Worm (Caenorhabditis elegans) whole organism, L1 larva: Measurements from ENCODE around the gene fipr-1.

Experiments used
- C04F5.9 ChIP-seq: sonication (generic microtip); optimal IDR thresholded peaks from 2 replicates; lab custom pipeline; 2016; ENCODE audit warnings: missing genetic modification characterization, missing compliant biosample characterization
- C34B4.2 ChIP-seq: sonication (generic microtip); optimal IDR thresholded peaks from 2 replicates; lab custom pipeline; 2017; ENCODE audit warnings: mild to moderate bottlenecking, missing genetic modification characterization, missing compliant biosample characterization
- F16B12.6 ChIP-seq: fragments of 150-350 bp; optimal IDR thresholded peaks from 2 replicates; lab custom pipeline; 2014; ENCODE audit warnings: missing biosample characterization, missing genetic modification characterization
- ama-1 ChIP-seq: fragments of 150-350 bp; optimal IDR thresholded peaks from 2 replicates; lab custom pipeline; 2014
- ceh-8 ChIP-seq: fragments of 200-800 bp; sonication (Bioruptor generic); optimal IDR thresholded peaks from 2 replicates; lab custom pipeline; 2018; ENCODE audit warnings: mild to moderate bottlenecking, missing genetic modification characterization, moderate library complexity, missing compliant biosample characterization
- ceh-82 ChIP-seq, 3 experiments: fragments of 150-350 bp in 1 of 3; sonication (generic microtip) in 2 of 3; optimal IDR thresholded peaks; 2 replicates each; lab custom pipeline; 2014 to 2017; ENCODE audit warnings: missing biosample characterization in 3 of 3, missing genetic modification characterization in 3 of 3
- ceh-88 ChIP-seq: fragments of 200-800 bp; sonication (Bioruptor generic); IDR thresholded peaks from 2 replicates; pipeline ENCODE4 v1.3.6; 2022; ENCODE audit warnings: missing genetic modification characterization, missing compliant biosample characterization
- ces-1 ChIP-seq: fragments of 150-350 bp; optimal IDR thresholded peaks from 2 replicates; lab custom pipeline; 2014; ENCODE audit warnings: missing biosample characterization, missing genetic modification reagents, missing genetic modification characterization
- dpl-1 ChIP-seq, 3 experiments: fragments of 150-350 bp in 2 of 3; sonication (generic microtip) in 1 of 3; optimal IDR thresholded peaks; 2 replicates each; lab custom pipeline; 2014 to 2017; ENCODE audit warnings: missing biosample characterization in 3 of 3, missing genetic modification characterization in 3 of 3, missing genetic modification reagents in 3 of 3
- efl-1 ChIP-seq, 4 experiments: fragments of 150-350 bp; optimal IDR thresholded peaks in 3 of 4; peaks in 1 of 4; 1 replicate in 1 of 4; 2 replicates in 3 of 4; lab custom pipeline; 2014; ENCODE audit warnings: missing biosample characterization in 2 of 4, missing genetic modification characterization in 2 of 4, missing genetic modification reagents in 2 of 4
- egl-27 ChIP-seq, 2 experiments: fragments of 150-350 bp in 1 of 2; sonication (generic microtip); optimal IDR thresholded peaks; 3 replicates each; lab custom pipeline; 2017 to 2018; ENCODE audit warnings: missing biosample characterization in 2 of 2, missing genetic modification characterization in 2 of 2, missing genetic modification reagents in 2 of 2
- fkh-10 ChIP-seq: sonication (generic microtip); optimal IDR thresholded peaks from 2 replicates; lab custom pipeline; 2017; ENCODE audit warnings: missing biosample characterization, missing genetic modification reagents, missing genetic modification characterization
- fkh-4 ChIP-seq: sonication (generic microtip); optimal IDR thresholded peaks from 2 replicates; lab custom pipeline; 2016; ENCODE audit warnings: missing compliant biosample characterization, missing genetic modification characterization, borderline replicate concordance
- grh-1 ChIP-seq: fragments of 200-800 bp; sonication (Bioruptor generic); IDR thresholded peaks from 2 replicates; pipeline ENCODE4 v1.3.6; 2022; ENCODE audit warnings: missing genetic modification reagents, missing genetic modification characterization, missing compliant biosample characterization
- hlh-17 ChIP-seq: fragments of 200-800 bp; sonication (Bioruptor generic); optimal IDR thresholded peaks from 2 replicates; lab custom pipeline; 2018; ENCODE audit warnings: missing genetic modification characterization, mild to moderate bottlenecking, missing compliant biosample characterization, moderate library complexity, borderline replicate concordance
- irx-1 ChIP-seq: sonication (generic microtip); optimal IDR thresholded peaks from 2 replicates; lab custom pipeline; 2016; ENCODE audit warnings: missing genetic modification characterization, missing compliant biosample characterization
- jun-1 ChIP-seq: fragments of 150-350 bp; optimal IDR thresholded peaks from 2 replicates; lab custom pipeline; 2014; ENCODE audit warnings: missing biosample characterization, missing genetic modification reagents, missing genetic modification characterization
- lin-14 ChIP-seq: fragments of 200-800 bp; sonication (Bioruptor generic); optimal IDR thresholded peaks from 2 replicates; lab custom pipeline; 2018; ENCODE audit warnings: mild to moderate bottlenecking, missing genetic modification characterization, moderate library complexity, missing compliant biosample characterization
- lin-35 ChIP-seq, 2 experiments: fragments of 150-350 bp; optimal IDR thresholded peaks; 2 replicates each; lab custom pipeline; 2014; ENCODE audit warnings: missing biosample characterization in 2 of 2, missing genetic modification characterization in 2 of 2, missing genetic modification reagents in 2 of 2
- mab-9 ChIP-seq: fragments of 200-800 bp; sonication (Bioruptor generic); IDR thresholded peaks from 2 replicates; pipeline ENCODE4 v1.3.6; 2022; ENCODE audit warnings: missing genetic modification reagents, missing genetic modification characterization, missing compliant biosample characterization
- mep-1 ChIP-seq: fragments of 150-350 bp; optimal IDR thresholded peaks from 2 replicates; lab custom pipeline; 2014; ENCODE audit warnings: missing biosample characterization, missing genetic modification characterization
- nhr-12 ChIP-seq: sonication (generic microtip); optimal IDR thresholded peaks from 2 replicates; lab custom pipeline; 2017; ENCODE audit warnings: missing biosample characterization, missing genetic modification characterization
- nhr-19 ChIP-seq: fragments of 200-800 bp; sonication (Bioruptor generic); conservative IDR thresholded peaks from 2 replicates; pipeline ENCODE4 v1.3.6; 2022; ENCODE audit warnings: missing genetic modification characterization, missing compliant biosample characterization
- nhr-20 ChIP-seq: sonication (generic microtip); optimal IDR thresholded peaks from 2 replicates; lab custom pipeline; 2016; ENCODE audit warnings: mild to moderate bottlenecking, missing genetic modification characterization, missing compliant biosample characterization
- nhr-237 ChIP-seq: fragments of 150-350 bp; optimal IDR thresholded peaks from 2 replicates; lab custom pipeline; 2014; ENCODE audit warnings: missing biosample characterization, missing genetic modification characterization
- nhr-47 ChIP-seq: sonication (generic microtip); optimal IDR thresholded peaks from 2 replicates; lab custom pipeline; 2016; ENCODE audit warnings: mild to moderate bottlenecking, missing genetic modification characterization, moderate library complexity, missing compliant biosample characterization
- nhr-71 ChIP-seq: sonication (generic microtip); optimal IDR thresholded peaks from 2 replicates; lab custom pipeline; 2016; ENCODE audit warnings: mild to moderate bottlenecking, missing genetic modification characterization, moderate library complexity, missing compliant biosample characterization
- nhr-76 ChIP-seq: sonication (generic microtip); optimal IDR thresholded peaks from 2 replicates; lab custom pipeline; 2017; ENCODE audit warnings: missing biosample characterization, missing genetic modification characterization
- nhr-84 ChIP-seq: sonication (generic microtip); optimal IDR thresholded peaks from 2 replicates; lab custom pipeline; 2017; ENCODE audit warnings: missing biosample characterization, missing genetic modification characterization
- nhr-90 ChIP-seq: sonication (generic microtip); optimal IDR thresholded peaks from 2 replicates; lab custom pipeline; 2016; ENCODE audit warnings: mild to moderate bottlenecking, missing genetic modification characterization, missing compliant biosample characterization; ENCODE audit not compliant: poor library complexity
- pax-3 ChIP-seq: fragments of 200-800 bp; sonication (Bioruptor generic); optimal IDR thresholded peaks from 2 replicates; lab custom pipeline; 2018; ENCODE audit warnings: mild to moderate bottlenecking, missing genetic modification characterization, moderate library complexity, missing compliant biosample characterization
- pqm-1 ChIP-seq: sonication (generic microtip); optimal IDR thresholded peaks from 3 replicates; lab custom pipeline; 2017; ENCODE audit warnings: missing biosample characterization, missing genetic modification characterization
- skn-1 ChIP-seq: fragments of 150-350 bp; optimal IDR thresholded peaks from 2 replicates; lab custom pipeline; 2014; ENCODE audit warnings: missing biosample characterization, missing genetic modification characterization
- snpc-4 ChIP-seq: fragments of 150-350 bp; optimal IDR thresholded peaks from 2 replicates; lab custom pipeline; 2014; ENCODE audit warnings: missing biosample characterization, missing genetic modification characterization
- sptf-1 ChIP-seq: fragments of 150-350 bp; optimal IDR thresholded peaks from 2 replicates; lab custom pipeline; 2014; ENCODE audit warnings: missing biosample characterization, missing genetic modification characterization
- sup-37 ChIP-seq: fragments of 200-800 bp; sonication (Bioruptor generic); optimal IDR thresholded peaks from 2 replicates; lab custom pipeline; 2018; ENCODE audit warnings: mild to moderate bottlenecking, missing genetic modification characterization, missing compliant biosample characterization
- tbx-2 ChIP-seq: sonication (generic microtip); optimal IDR thresholded peaks from 2 replicates; lab custom pipeline; 2016; ENCODE audit warnings: missing genetic modification characterization, missing compliant biosample characterization
- unc-98 ChIP-seq: fragments of 200-800 bp; sonication (Bioruptor generic); IDR thresholded peaks from 2 replicates; pipeline ENCODE4 v1.3.6; 2022; ENCODE audit warnings: missing genetic modification characterization, missing compliant biosample characterization
- xbp-1 ChIP-seq: sonication (generic microtip); optimal IDR thresholded peaks from 2 replicates; lab custom pipeline; 2016; ENCODE audit warnings: missing genetic modification characterization, missing compliant biosample characterization

The fipr-1 gene

DNA sequence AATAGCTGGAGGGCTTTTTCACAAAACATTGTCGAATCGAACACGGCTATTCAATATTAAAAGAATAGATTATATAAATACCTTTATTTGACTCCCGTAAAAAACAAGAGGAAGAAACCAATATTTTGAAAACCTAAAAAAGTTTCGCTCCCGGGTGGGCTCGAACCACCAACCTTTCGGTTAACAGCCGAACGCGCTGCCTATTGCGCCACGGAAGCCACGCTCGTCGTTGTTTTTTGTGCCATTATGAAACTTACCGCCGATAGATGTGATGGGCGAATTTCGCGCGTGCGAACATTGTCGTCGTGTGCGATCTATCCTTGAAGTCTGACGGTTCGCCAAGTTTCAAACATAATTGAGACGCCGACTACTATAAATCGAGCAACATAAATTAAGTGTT is 29.7 kb downstream of the fipr-1 start (continued):
- no peak for TF ChIP-seq hlh-17
- no peak for TF ChIP-seq xbp-1 (tag; lab: Kevin White, UChicago)
- no peak for TF ChIP-seq fkh-4
- no peak for TF ChIP-seq unc-98 (GFP tag; lab: Robert Waterston, UW)
- no peak for TF ChIP-seq pqm-1
- TF ChIP-seq ceh-82 (tag; optimal IDR thresholded peaks at IDR 0.05; lab: Kevin White, UChicago), result peak in 1 of 3 experiments; percentile 30
- peak; percentile 29 for TF ChIP-seq nhr-90 (tag; lab: Kevin White, UChicago)
- no peak for TF ChIP-seq grh-1 (GFP tag; lab: Robert Waterston, UW)
- no peak for TF ChIP-seq nhr-76 (tag; lab: Kevin White, UChicago)
- no peak for TF ChIP-seq C34B4.2
- TF ChIP-seq sptf-1, result no peak
- no peak for TF ChIP-seq mab-9 (GFP tag; lab: Robert Waterston, UW)
- peak in 2 of 3 experiments; percentile 22 to 32 for TF ChIP-seq dpl-1 (GFP tag; optimal IDR thresholded peaks at IDR 0.05; lab: Kevin White, UChicago)
- peak; percentile 30 to 45 for TF ChIP-seq lin-35 (GFP tag; optimal IDR thresholded peaks at IDR 0.05; lab: Kevin White, UChicago)
- peak; percentile 38; the same call in 1 of the 2 replicates for TF ChIP-seq nhr-19 (GFP tag; lab: Robert Waterston, UW)
- no peak for TF ChIP-seq skn-1 (tag; lab: Kevin White, UChicago)
- TF ChIP-seq ama-1, result no peak
- peak; percentile 10 for TF ChIP-seq nhr-20 (tag; lab: Kevin White, UChicago)
- no peak for TF ChIP-seq jun-1 (tag; lab: Kevin White, UChicago)
- TF ChIP-seq ceh-8 (GFP tag; lab: Kevin White, UChicago), result no peak
- TF ChIP-seq nhr-237 (tag; lab: Kevin White, UChicago), result no peak
- no peak for TF ChIP-seq nhr-84 (tag; lab: Kevin White, UChicago)
- no peak for TF ChIP-seq irx-1 (tag; lab: Kevin White, UChicago)
- TF ChIP-seq nhr-12 (tag; lab: Kevin White, UChicago), result no peak
- no peak for TF ChIP-seq ceh-88 (GFP tag; lab: Robert Waterston, UW)
- TF ChIP-seq ces-1 (GFP tag; lab: Kevin White, UChicago), result no peak
- TF ChIP-seq mep-1 (tag; lab: Kevin White, UChicago), result no peak
- TF ChIP-seq C04F5.9 (tag; lab: Kevin White, UChicago), result no peak

DNA sequence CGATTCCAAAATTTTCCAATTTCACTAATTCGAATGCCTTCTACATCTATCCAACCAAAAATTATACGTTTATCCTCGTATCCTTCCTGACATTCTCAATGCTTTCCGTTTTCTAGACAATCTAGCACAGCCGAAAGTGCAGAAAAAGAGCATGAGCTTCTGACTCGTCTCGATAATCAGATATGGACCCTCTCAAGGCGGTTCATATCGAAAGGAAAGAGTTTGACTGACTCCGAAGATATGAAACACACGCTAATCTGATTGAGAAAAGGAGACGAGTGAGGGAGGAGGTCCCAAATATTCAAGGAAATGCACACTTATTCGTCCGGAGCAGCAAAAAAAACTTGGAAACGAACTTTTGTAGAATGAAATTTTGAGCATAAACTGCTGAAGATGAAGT is 32.4 kb downstream of the fipr-1 start:
- TF ChIP-seq tbx-2 (tag; lab: Kevin White, UChicago), result no peak
- no peak for TF ChIP-seq efl-1 (optimal IDR thresholded peaks at IDR 0.05; lab: Kevin White, UChicago)
- peak in 1 of 2 experiments; percentile 86 for TF ChIP-seq efl-1 (GFP tag; optimal IDR thresholded peaks at IDR 0.05 in 1 of 2; lab: Kevin White, UChicago)
- no peak for TF ChIP-seq egl-27 (tag; optimal IDR thresholded peaks at IDR 0.05; lab: Kevin White, UChicago)
- peak; percentile 12 for TF ChIP-seq lin-14 (GFP tag; lab: Kevin White, UChicago)
- TF ChIP-seq, all 84 proteins: peak for 2

ce11 chrV:12326638-12327037 is 34.9 kb downstream of the fipr-1 start:
- TF ChIP-seq hlh-17 (no peak), efl-1 (optimal IDR thresholded peaks at IDR 0.05; lab: Kevin White, UChicago) (no peak), efl-1 (GFP tag; optimal IDR thresholded peaks at IDR 0.05 in 1 of 2; lab: Kevin White, UChicago) (peak in 1 of 2 experiments; percentile 16), ceh-82 (tag; optimal IDR thresholded peaks at IDR 0.05; lab: Kevin White, UChicago) (no peak), lin-14 (GFP tag; lab: Kevin White, UChicago) (peak; percentile 13)

DNA sequence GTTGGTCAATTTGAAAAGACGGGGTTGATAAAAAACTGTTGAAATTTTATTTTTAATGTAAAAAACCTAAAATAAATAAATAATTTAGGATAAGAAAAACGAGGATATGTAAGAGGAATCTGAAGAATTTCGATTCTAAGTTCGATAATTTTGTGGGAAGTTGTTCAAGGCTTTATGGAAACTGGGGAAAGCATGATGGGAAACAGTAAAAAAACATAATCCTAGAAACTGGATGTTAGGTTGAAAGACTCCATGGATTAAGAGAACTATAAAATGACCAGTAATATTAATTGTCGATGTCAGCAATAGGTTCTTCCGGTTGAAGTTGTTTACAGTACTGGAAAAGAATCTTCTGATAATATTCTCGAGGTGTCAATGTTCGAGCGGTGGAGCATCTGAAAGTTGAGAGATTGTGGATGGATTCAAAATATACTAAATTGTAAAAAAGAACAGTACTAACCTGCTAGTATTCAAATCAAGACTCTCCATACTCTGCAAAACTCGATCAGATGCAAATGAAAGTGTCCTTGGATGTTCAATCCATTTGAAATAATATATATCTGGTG is 41.2 kb downstream of the fipr-1 start:
- TF ChIP-seq snpc-4 (tag; lab: Kevin White, UChicago), result no peak
- TF ChIP-seq fkh-10 (GFP tag; lab: Kevin White, UChicago), result no peak
- no peak for TF ChIP-seq mab-9 (GFP tag; lab: Robert Waterston, UW)
- TF ChIP-seq F16B12.6 (tag; lab: Kevin White, UChicago), result no peak
- TF ChIP-seq C34B4.2, result no peak
- no peak for TF ChIP-seq nhr-20 (tag; lab: Kevin White, UChicago)
- no peak for TF ChIP-seq efl-1 (optimal IDR thresholded peaks at IDR 0.05; lab: Kevin White, UChicago)
- peak in 1 of 2 experiments; percentile 47 for TF ChIP-seq efl-1 (GFP tag; optimal IDR thresholded peaks at IDR 0.05 in 1 of 2; lab: Kevin White, UChicago)
- TF ChIP-seq nhr-71 (tag; lab: Kevin White, UChicago), result peak; percentile 4
- TF ChIP-seq pax-3 (tag; lab: Kevin White, UChicago), result peak; percentile 1
- peak; percentile 1 for TF ChIP-seq nhr-47 (tag; lab: Kevin White, UChicago)
- TF ChIP-seq sup-37 (GFP tag; lab: Kevin White, UChicago), result no peak
